Fruit fly (Drosophila melanogaster): Measurements from ENCODE around the gene CG8329.

Gene CG8329

dm6 chr3L:9680968-9681367 lies 43.1 kb downstream of the CG8329 start, which contains the start of gene alphaTub67C:
Gene alphaTub67C, plus strand, starts transcription at chr3L:9681268.
- peak; percentile 37 for TF ChIP-seq ovo (GFP tag; optimal IDR thresholded peaks at IDR 0.05)
- peak; percentile 88 for TF ChIP-seq pad (GFP tag; optimal IDR thresholded peaks at IDR 0.05)
- TF ChIP-seq CG11617 (GFP tag; optimal IDR thresholded peaks at IDR 0.05): no peak
- TF ChIP-seq tj (GFP tag; optimal IDR thresholded peaks at IDR 0.05): no peak

DNA sequence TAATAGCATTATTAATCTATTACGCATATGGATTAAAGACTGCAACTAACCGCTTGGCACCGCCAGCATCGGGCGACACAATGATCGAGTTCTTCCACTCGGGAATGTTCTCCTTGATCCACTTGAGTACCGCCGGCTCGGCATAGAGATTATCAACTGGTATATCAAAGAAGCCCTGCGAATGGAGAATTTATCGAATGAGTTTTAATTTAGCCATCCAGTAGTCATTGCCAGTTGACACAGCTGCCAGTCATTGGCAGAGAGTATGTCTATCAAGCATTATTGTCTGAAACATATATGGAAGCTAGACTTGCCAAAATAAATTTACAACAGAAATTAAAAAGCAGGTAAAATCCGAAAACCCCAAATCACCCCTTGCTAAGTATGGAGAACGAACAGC lies 47.0 kb downstream of the CG8329 start, which contains the start of gene CG16719:
TSS of gene CG16719 (plus strand) at position 301 of the 400 bp plus-strand sequence.
- TF ChIP-seq CG12768 (GFP tag; optimal IDR thresholded peaks at IDR 0.05): no peak
- no peak for TF ChIP-seq CG7101 (tag; optimal IDR thresholded peaks at IDR 0.05)
- no peak for TF ChIP-seq CG11617 (GFP tag; optimal IDR thresholded peaks at IDR 0.05)
- no peak for TF ChIP-seq tj (GFP tag; optimal IDR thresholded peaks at IDR 0.05)
- no peak for TF ChIP-seq ovo (GFP tag; optimal IDR thresholded peaks at IDR 0.05)
- TF ChIP-seq CG1620 (GFP tag; optimal IDR thresholded peaks at IDR 0.05): no peak
- no peak for TF ChIP-seq CG33017 (tag; optimal IDR thresholded peaks at IDR 0.05)
- TF ChIP-seq Crg-1 (GFP tag; optimal IDR thresholded peaks at IDR 0.05): no peak
- no peak for TF ChIP-seq bab1 (GFP tag; optimal IDR thresholded peaks at IDR 0.05)
- TF ChIP-seq cic (GFP tag; optimal IDR thresholded peaks at IDR 0.05): no peak
- no peak for TF ChIP-seq CG7045 (GFP tag; optimal IDR thresholded peaks at IDR 0.05)
- TF ChIP-seq CG5204 (GFP tag; optimal IDR thresholded peaks at IDR 0.05): no peak
- no peak for TF ChIP-seq Hr96 (GFP tag; optimal IDR thresholded peaks at IDR 0.05)
- no peak for TF ChIP-seq Clk (GFP tag; optimal IDR thresholded peaks at IDR 0.05)

dm6 chr3L:9687536-9687935 lies 49.6 kb downstream of the CG8329 start:
- TF ChIP-seq cic (GFP tag; optimal IDR thresholded peaks at IDR 0.05) (peak; percentile 24), CG7101 (tag; optimal IDR thresholded peaks at IDR 0.05) (no peak), CG12768 (GFP tag; optimal IDR thresholded peaks at IDR 0.05) (no peak), toe (GFP tag; optimal IDR thresholded peaks at IDR 0.05) (no peak), kay (GFP tag; ENCODE audit: borderline replicate concordance) (peak; percentile 86), ovo (GFP tag; optimal IDR thresholded peaks at IDR 0.05) (no peak)

All from whole organism, adult.